Fruit fly (Drosophila melanogaster): ENCODE data around the gene Diedel3.

- no peak for TF ChIP-seq Hr39 (GFP tag; optimal IDR thresholded peaks at IDR 0.05)
- TF ChIP-seq eg (GFP tag; IDR thresholded peaks at IDR 0.05): no peak
These were observed 32.9 kb downstream of the Diedel3 start, which contains the start of gene CG7423 for dm6 chrX:19083190-19083589.
